Fruit fly (Drosophila melanogaster) whole organism, prepupa: ENCODE results near the gene CG46308.

Source experiments
- CG1621 ChIP-seq: fragments of 200-800 bp; sonication (Bioruptor generic); optimal IDR thresholded peaks from 3 replicates; lab custom pipeline; 2018; ENCODE audit warnings: missing biosample characterization, mild to moderate bottlenecking, missing genetic modification characterization
- CG8119 ChIP-seq: fragments of 200-800 bp; sonication (Bioruptor generic); IDR thresholded peaks from 3 replicates; pipeline ENCODE4 v1.3.6; 2022; ENCODE audit warnings: missing biosample characterization, missing genetic modification characterization
- Hr38 ChIP-seq: sonication (Bioruptor generic); optimal IDR thresholded peaks from 2 replicates; lab custom pipeline; 2016; ENCODE audit warnings: missing biosample characterization, missing genetic modification characterization
- Hr39 ChIP-seq: fragments of 200-800 bp; sonication (Bioruptor generic); optimal IDR thresholded peaks from 2 replicates; lab custom pipeline; 2016; ENCODE audit warnings: missing biosample characterization, missing genetic modification characterization
- Hr4 ChIP-seq: fragments of 200-800 bp; sonication (Bioruptor generic); optimal IDR thresholded peaks from 3 replicates; lab custom pipeline; 2016; ENCODE audit warnings: missing biosample characterization, missing genetic modification characterization
- Sox14 ChIP-seq: fragments of 200-800 bp; sonication (Bioruptor generic); optimal IDR thresholded peaks from 3 replicates; lab custom pipeline; 2016; ENCODE audit warnings: missing biosample characterization, missing genetic modification characterization
- fd85E ChIP-seq: fragments of 200-800 bp; sonication (Bioruptor generic); optimal IDR thresholded peaks from 3 replicates; lab custom pipeline; 2016; ENCODE audit warnings: missing biosample characterization, missing genetic modification characterization
- lz ChIP-seq: fragments of 200-800 bp; sonication (Bioruptor generic); optimal IDR thresholded peaks from 3 replicates; lab custom pipeline; 2016; ENCODE audit warnings: missing biosample characterization, missing genetic modification characterization
- spab ChIP-seq: fragments of 200-800 bp; sonication (Bioruptor generic); optimal IDR thresholded peaks from 2 replicates; lab custom pipeline; 2017; ENCODE audit warnings: missing biosample characterization, mild to moderate bottlenecking, missing genetic modification characterization, missing genetic modification reagents
- svp ChIP-seq: fragments of 200-800 bp; sonication (Bioruptor generic); peaks from one replicate; lab custom pipeline; 2016; ENCODE audit warnings: missing biosample characterization, missing genetic modification characterization
- topi ChIP-seq: fragments of 200-800 bp; sonication (Bioruptor generic); optimal IDR thresholded peaks from 3 replicates; lab custom pipeline; 2016; ENCODE audit warnings: missing biosample characterization, missing genetic modification characterization

- TF ChIP-seq Hr4 (GFP tag; lab: Kevin White, UChicago) (peak; percentile 53), svp (GFP tag; lab: Kevin White, UChicago) (no peak), CG8119 (0 out of 3 replicates have a peak, but pooled peaks have one; percentile 37), Sox14 (peak; percentile 30), lz (GFP tag; lab: Kevin White, UChicago) (peak; percentile 41), spab (peak; percentile 47), fd85E (GFP tag; lab: Kevin White, UChicago) (no peak), Hr38 (no peak), CG1621 (tag; lab: Kevin White, UChicago) (no peak), topi (GFP tag; lab: Kevin White, UChicago) (peak; percentile 54), Hr39 (GFP tag; lab: Kevin White, UChicago) (peak; percentile 38)
Measured at dm6 chr2L:13460911-13461866, at the start of gene CG46308.
